Worm (Caenorhabditis elegans): Measurements from ENCODE around the gene algn-3.
A peak's percentile ranks its signal among the peaks of the same experiment; 100 is the strongest.

The algn-3 gene

ce11 chrII:14154357-14154756, 21.7 kb upstream of the algn-3 start, which contains the start of gene Y48B6A.1 (continued):
- TF ChIP-seq unc-42 (tag; optimal IDR thresholded peaks at IDR 0.05) (peak; percentile 89), ceh-22 (tag; optimal IDR thresholded peaks at IDR 0.05) (no peak), Y22D7AL.16 (tag; optimal IDR thresholded peaks at IDR 0.05) (no peak), elt-2 (tag; optimal IDR thresholded peaks at IDR 0.05) (peak; percentile 58), eyg-1 (tag; optimal IDR thresholded peaks at IDR 0.05) (peak; percentile 31), C38D4.7 (GFP tag; optimal IDR thresholded peaks at IDR 0.05) (no peak), unc-55 (GFP tag; optimal IDR thresholded peaks at IDR 0.05) (peak; percentile 70), npax-4 (tag; optimal IDR thresholded peaks at IDR 0.05) (no peak), ztf-16 (tag; optimal IDR thresholded peaks at IDR 0.05) (peak; percentile 74), ceh-30 (tag; optimal IDR thresholded peaks at IDR 0.05) (peak; percentile 95), pax-1 (tag; optimal IDR thresholded peaks at IDR 0.05) (peak; percentile 84), madf-2 (tag; optimal IDR thresholded peaks at IDR 0.05) (peak; percentile 47), fkh-10 (GFP tag; optimal IDR thresholded peaks at IDR 0.05) (no peak), lim-6 (tag; optimal IDR thresholded peaks at IDR 0.05) (peak; percentile 78), F13H6.1 (tag; optimal IDR thresholded peaks at IDR 0.05) (peak; percentile 67), sox-2 (GFP tag; IDR thresholded peaks at IDR 0.05) (0 out of 2 replicates have a peak, but pooled peaks have one; percentile 18), fkh-6 (tag; optimal IDR thresholded peaks at IDR 0.05) (peak; percentile 55), sdc-2 (tag; optimal IDR thresholded peaks at IDR 0.05) (peak; percentile 29), tbx-7 (tag; optimal IDR thresholded peaks at IDR 0.05) (peak; percentile 82), ceh-45 (GFP tag; IDR thresholded peaks at IDR 0.05) (no peak), pha-2 (tag; optimal IDR thresholded peaks at IDR 0.05) (peak; percentile 16), gmeb-2 (tag; optimal IDR thresholded peaks at IDR 0.05) (no peak)

DNA sequence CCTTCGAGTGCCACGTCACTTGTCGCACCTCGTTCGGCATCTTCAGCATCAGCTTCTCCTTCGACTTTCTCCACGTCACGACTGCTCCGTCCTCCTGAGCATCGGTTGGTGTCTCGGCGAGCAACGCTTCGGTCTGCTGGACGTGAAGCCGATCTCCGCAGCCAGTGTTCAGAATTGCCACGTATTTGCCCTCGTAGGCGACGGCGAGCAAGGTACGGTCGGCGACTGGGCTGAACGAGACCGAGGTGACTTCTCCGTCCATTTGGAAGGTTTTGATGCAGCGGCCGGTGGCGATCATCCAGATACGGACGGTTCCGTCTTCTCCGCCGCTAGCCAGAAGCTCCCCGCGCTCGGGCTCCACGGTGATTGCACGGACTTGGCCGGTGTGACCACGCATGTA, 19.6 kb upstream of the algn-3 start:
- TF ChIP-seq fkh-10 (GFP tag; optimal IDR thresholded peaks at IDR 0.05) (no peak), ceh-30 (tag; optimal IDR thresholded peaks at IDR 0.05) (no peak), sox-4 (tag; optimal IDR thresholded peaks at IDR 0.05) (no peak), unc-55 (GFP tag; optimal IDR thresholded peaks at IDR 0.05) (no peak), ceh-24 (tag; optimal IDR thresholded peaks at IDR 0.05) (no peak), ref-2 (tag; optimal IDR thresholded peaks at IDR 0.05) (no peak), ets-4 (tag; optimal IDR thresholded peaks at IDR 0.05) (no peak), eyg-1 (tag; optimal IDR thresholded peaks at IDR 0.05) (no peak), hlh-15 (tag; optimal IDR thresholded peaks at IDR 0.05) (no peak), unc-42 (tag; optimal IDR thresholded peaks at IDR 0.05) (no peak), ahr-1 (tag; optimal IDR thresholded peaks at IDR 0.05) (no peak)

- no peak for TF ChIP-seq fax-1 (tag; optimal IDR thresholded peaks at IDR 0.05)
- no peak for TF ChIP-seq nhr-232 (tag; optimal IDR thresholded peaks at IDR 0.05)
- TF ChIP-seq ceh-31 (tag; optimal IDR thresholded peaks at IDR 0.05) = no peak
- TF ChIP-seq C38D4.7 (GFP tag; optimal IDR thresholded peaks at IDR 0.05) = no peak
- TF ChIP-seq tbx-7 (tag; optimal IDR thresholded peaks at IDR 0.05) = no peak
- TF ChIP-seq ceh-2 (tag; optimal IDR thresholded peaks at IDR 0.05) = no peak
- TF ChIP-seq hlh-15 (tag; optimal IDR thresholded peaks at IDR 0.05) = no peak
- no peak for TF ChIP-seq hlh-6 (tag; optimal IDR thresholded peaks at IDR 0.05)
- TF ChIP-seq ttx-3 (tag; optimal IDR thresholded peaks at IDR 0.05) = no peak
- no peak for TF ChIP-seq pha-2 (tag; optimal IDR thresholded peaks at IDR 0.05)
- no peak for TF ChIP-seq ceh-14 (tag; optimal IDR thresholded peaks at IDR 0.05)
- no peak for TF ChIP-seq F13H6.1 (tag; optimal IDR thresholded peaks at IDR 0.05)
- TF ChIP-seq tbx-2 (tag; optimal IDR thresholded peaks at IDR 0.05) = no peak
Observed at ce11 chrII:14150031-14150430, 17.4 kb upstream of the algn-3 start, which contains the start of gene W03H9.1. Gene W03H9.1, minus strand, starts transcription at chrII:14150131.

DNA sequence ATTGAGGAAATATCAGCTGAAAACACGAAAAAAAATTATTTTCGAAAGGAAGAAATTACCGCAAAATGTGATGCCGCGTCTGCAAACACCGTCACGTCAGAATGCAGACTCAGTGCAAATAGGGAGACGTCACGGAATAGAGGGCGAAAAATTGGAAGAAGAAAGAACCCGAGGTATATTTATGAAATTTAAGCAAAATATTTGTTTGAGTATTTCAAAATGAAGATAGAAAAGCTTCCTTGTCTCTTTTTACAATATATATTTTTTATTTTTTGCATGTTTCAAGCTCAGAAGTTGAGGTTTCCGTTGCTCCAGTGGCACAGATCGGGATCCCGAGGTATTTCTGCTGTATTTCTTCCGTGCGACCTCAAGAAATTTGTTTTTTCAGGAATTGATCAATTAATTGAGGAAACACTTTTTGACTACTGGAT, 11.2 kb upstream of the algn-3 start, which contains the start of gene W03H9.2:
Gene W03H9.2 (minus strand): TSS at position 32 of the 431 bp plus-strand sequence.
- TF ChIP-seq ceh-34 (tag; optimal IDR thresholded peaks at IDR 0.05) (peak; percentile 87), ceh-9 (tag; optimal IDR thresholded peaks at IDR 0.05) (no peak), fkh-10 (GFP tag; optimal IDR thresholded peaks at IDR 0.05) (no peak), lim-6 (tag; optimal IDR thresholded peaks at IDR 0.05) (peak; percentile 93), K09A11.1 (tag; optimal IDR thresholded peaks at IDR 0.05; ENCODE audit: insufficient read depth) (no peak), ceh-2 (tag; optimal IDR thresholded peaks at IDR 0.05) (peak; percentile 96), ref-2 (tag; optimal IDR thresholded peaks at IDR 0.05) (peak; percentile 92), ceh-18 (tag; optimal IDR thresholded peaks at IDR 0.05) (peak; percentile 25), ceh-14 (tag; optimal IDR thresholded peaks at IDR 0.05) (peak; percentile 88), zip-5 (tag; optimal IDR thresholded peaks at IDR 0.05) (peak; percentile 98), gmeb-2 (tag; optimal IDR thresholded peaks at IDR 0.05) (no peak), unc-55 (GFP tag; optimal IDR thresholded peaks at IDR 0.05) (no peak), fkh-6 (tag; optimal IDR thresholded peaks at IDR 0.05) (peak; percentile 75), nhr-232 (tag; optimal IDR thresholded peaks at IDR 0.05) (peak; percentile 13), pqm-1 (tag; optimal IDR thresholded peaks at IDR 0.05) (peak; percentile 78), ahr-1 (tag; optimal IDR thresholded peaks at IDR 0.05) (peak; percentile 94), ttx-3 (tag; optimal IDR thresholded peaks at IDR 0.05) (peak; percentile 83), ama-1 (optimal IDR thresholded peaks at IDR 0.05) (no peak), ceh-6 (GFP tag; optimal IDR thresholded peaks at IDR 0.05) (no peak), odd-2 (tag; optimal IDR thresholded peaks at IDR 0.05) (no peak), ceh-30 (tag; optimal IDR thresholded peaks at IDR 0.05) (no peak), fax-1 (tag; optimal IDR thresholded peaks at IDR 0.05) (peak; percentile 96), Y22D7AL.16 (tag; optimal IDR thresholded peaks at IDR 0.05) (no peak), ztf-16 (tag; optimal IDR thresholded peaks at IDR 0.05) (peak; percentile 84), ceh-45 (GFP tag; IDR thresholded peaks at IDR 0.05) (no peak)

Data from whole organism, late embryonic.